Fruit fly (Drosophila melanogaster): ENCODE measurements around the gene cyc.
A peak's percentile ranks its signal among the peaks of the same experiment; 100 is the strongest.

The cyc gene

dm6 chr3L:19834143-19834794 lies 18.5 kb upstream of the cyc start, which contains the start of the genes trc and CG32221 (continued):
- TF ChIP-seq CG3407 (GFP tag; optimal IDR thresholded peaks at IDR 0.05) (no peak), Sry-β (GFP tag; optimal IDR thresholded peaks at IDR 0.05) (peak; percentile 90), CG10366 (GFP tag; IDR thresholded peaks at IDR 0.05) (peak; percentile 13; the same call in 1 of the 2 replicates), Xrp1 (GFP tag; IDR thresholded peaks at IDR 0.05) (peak; percentile 10; the same call in 1 of the 2 replicates), pita (GFP tag; optimal IDR thresholded peaks at IDR 0.05) (no peak), bab2 (GFP tag; optimal IDR thresholded peaks at IDR 0.05) (no peak), CG2712 (tag; optimal IDR thresholded peaks at IDR 0.05) (no peak), slou (GFP tag; optimal IDR thresholded peaks at IDR 0.05) (no peak), CG7839 (tag; optimal IDR thresholded peaks at IDR 0.05) (no peak), CG17829 (tag; optimal IDR thresholded peaks at IDR 0.05) (peak; percentile 38), sim (GFP tag; IDR thresholded peaks at IDR 0.05) (no peak), CG12659 (GFP tag; optimal IDR thresholded peaks at IDR 0.05) (peak; percentile 91), CG34376 (GFP tag; optimal IDR thresholded peaks at IDR 0.05) (peak; percentile 53), CG6683 (GFP tag; optimal IDR thresholded peaks at IDR 0.05) (no peak), CG9817 (tag; optimal IDR thresholded peaks at IDR 0.05) (peak; percentile 68), hbn (GFP tag; IDR thresholded peaks at IDR 0.05; ENCODE audit: partially characterized antibody) (peak; percentile 40; the same call in 1 of the 2 replicates), Hand (GFP tag; optimal IDR thresholded peaks at IDR 0.05) (no peak), Ets65A (GFP tag) (peak; percentile 94), cwo (GFP tag; optimal IDR thresholded peaks at IDR 0.05) (no peak), Camta (GFP tag; optimal IDR thresholded peaks at IDR 0.05) (no peak), HmgZ (tag; optimal IDR thresholded peaks at IDR 0.05) (peak; percentile 43), crc (GFP tag; optimal IDR thresholded peaks at IDR 0.05) (no peak), ci (GFP tag; IDR thresholded peaks at IDR 0.05) (peak; percentile 81), croc (GFP tag; conservative IDR thresholded peaks at IDR 0.05) (no peak), amos (GFP tag; IDR thresholded peaks at IDR 0.05; ENCODE audit: partially characterized antibody) (peak; percentile 81), chinmo (GFP tag; IDR thresholded peaks at IDR 0.05; ENCODE audit: partially characterized antibody) (no peak), D19A (tag; optimal IDR thresholded peaks at IDR 0.05) (no peak), CG14965 (GFP tag; optimal IDR thresholded peaks at IDR 0.05; ENCODE audit: borderline replicate concordance) (no peak), org-1 (GFP tag; optimal IDR thresholded peaks at IDR 0.05) (no peak), yki (optimal IDR thresholded peaks at IDR 0.05) (no peak), Bteb2 (GFP tag; optimal IDR thresholded peaks at IDR 0.05) (no peak), nom (GFP tag; optimal IDR thresholded peaks at IDR 0.05) (peak; percentile 54), pnt (GFP tag; optimal IDR thresholded peaks at IDR 0.05) (no peak), CG12071 (GFP tag; optimal IDR thresholded peaks at IDR 0.05) (no peak), CG13775 (GFP tag; optimal IDR thresholded peaks at IDR 0.05) (peak; percentile 65), CG16813 (GFP tag; IDR thresholded peaks at IDR 0.05; ENCODE audit: partially characterized antibody) (peak; percentile 74), jumu (GFP tag; optimal IDR thresholded peaks at IDR 0.05) (no peak), zfh1 (GFP tag; IDR thresholded peaks at IDR 0.05) (peak; percentile 52; the same call in 2 of the 3 replicates), CG9437 (GFP tag; optimal IDR thresholded peaks at IDR 0.05) (peak; percentile 4), gro (GFP tag; optimal IDR thresholded peaks at IDR 0.05) (no peak), GATAe (GFP tag; conservative IDR thresholded peaks at IDR 0.05) (no peak), CG8359 (GFP tag; optimal IDR thresholded peaks at IDR 0.05; ENCODE audit: borderline replicate concordance) (no peak), abd-A (tag; optimal IDR thresholded peaks at IDR 0.05) (no peak), CG8281 (tag; optimal IDR thresholded peaks at IDR 0.05) (no peak), kay (GFP tag; optimal IDR thresholded peaks at IDR 0.05) (no peak), ase (GFP tag; IDR thresholded peaks at IDR 0.05) (no peak), CkIIα-i1 (GFP tag; IDR thresholded peaks at IDR 0.05) (no peak), ab (GFP tag; optimal IDR thresholded peaks at IDR 0.05) (no peak), CG18262 (tag; optimal IDR thresholded peaks at IDR 0.05) (no peak), en (GFP tag; optimal IDR thresholded peaks at IDR 0.05) (no peak)
